Fruit fly (Drosophila melanogaster): ENCODE measurements around the gene Pomp.

Gene Pomp

DNA sequence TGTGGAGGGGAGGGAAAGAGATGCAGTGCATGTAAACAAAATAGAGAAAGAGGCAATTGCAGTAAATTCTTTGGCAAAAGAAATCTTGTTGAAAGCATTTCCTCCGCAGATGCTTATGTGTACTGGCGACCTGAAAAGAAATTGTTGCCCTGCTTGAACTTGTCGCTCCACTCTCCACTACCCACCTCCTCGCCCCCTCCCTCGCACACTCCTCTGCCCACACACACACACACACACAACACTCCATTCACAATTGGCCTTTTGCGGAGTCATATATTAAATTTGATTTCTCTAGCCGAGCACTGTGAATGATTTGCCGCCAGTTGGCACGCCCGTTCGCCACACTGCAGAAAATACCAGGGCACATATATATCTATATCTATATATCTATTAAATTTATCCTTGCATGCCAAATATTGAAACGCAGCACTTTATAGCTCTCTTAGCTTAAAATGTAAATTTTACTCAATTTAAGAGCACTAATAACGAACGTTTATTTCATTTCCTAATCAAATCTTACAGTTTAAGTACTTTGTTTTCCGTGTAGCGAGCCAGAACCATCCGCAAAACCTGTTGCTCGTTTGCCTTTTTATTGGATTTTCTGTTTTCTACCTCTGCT is 28.5 kb upstream of the Pomp start (continued):
- TF ChIP-seq croc (GFP tag; conservative IDR thresholded peaks at IDR 0.05), result peak; percentile 24; the same call in 1 of the 3 replicates
- no peak for TF ChIP-seq ab (GFP tag; optimal IDR thresholded peaks at IDR 0.05)
- peak; percentile 15 for TF ChIP-seq CG31365 (tag; optimal IDR thresholded peaks at IDR 0.05)
- peak; percentile 60 for TF ChIP-seq CG12155 (GFP tag; optimal IDR thresholded peaks at IDR 0.05)
- TF ChIP-seq ham (GFP tag; IDR thresholded peaks at IDR 0.05), result peak; percentile 26; the same call in 1 of the 2 replicates
- no peak for TF ChIP-seq CG2129 (GFP tag; IDR thresholded peaks at IDR 0.05; ENCODE audit: partially characterized antibody)
- TF ChIP-seq Antp (GFP tag; optimal IDR thresholded peaks at IDR 0.05), result peak; percentile 29
- peak; percentile 35 for TF ChIP-seq vfl (GFP tag; optimal IDR thresholded peaks at IDR 0.05)
- peak; percentile 64; the same call in 2 of the 3 replicates for TF ChIP-seq CG34422 (GFP tag; IDR thresholded peaks at IDR 0.05)
- peak; percentile 20 for TF ChIP-seq repo (GFP tag; optimal IDR thresholded peaks at IDR 0.05)
- TF ChIP-seq gce (GFP tag; IDR thresholded peaks at IDR 0.05), result no peak
- no peak for TF ChIP-seq CG2199 (GFP tag; IDR thresholded peaks at IDR 0.05)
- peak; percentile 46 for TF ChIP-seq Hsf (GFP tag; optimal IDR thresholded peaks at IDR 0.05)
- peak; percentile 60 for TF ChIP-seq Bteb2 (GFP tag; optimal IDR thresholded peaks at IDR 0.05)
- TF ChIP-seq trh (GFP tag; optimal IDR thresholded peaks at IDR 0.05), result no peak
- peak; percentile 65 for TF ChIP-seq Dad (GFP tag; optimal IDR thresholded peaks at IDR 0.05)
- no peak for TF ChIP-seq ERR (GFP tag; optimal IDR thresholded peaks at IDR 0.05)
- peak; percentile 78 for TF ChIP-seq bcd (GFP tag; optimal IDR thresholded peaks at IDR 0.05)
- TF ChIP-seq Ets97D (GFP tag; optimal IDR thresholded peaks at IDR 0.05), result peak; percentile 36
- no peak for TF ChIP-seq CG4707 (GFP tag; optimal IDR thresholded peaks at IDR 0.05)
- no peak for TF ChIP-seq CG3995 (GFP tag; optimal IDR thresholded peaks at IDR 0.05)
- TF ChIP-seq ssp (GFP tag; IDR thresholded peaks at IDR 0.05), result peak; percentile 49
- no peak for TF ChIP-seq CG7271 (tag; optimal IDR thresholded peaks at IDR 0.05)
- TF ChIP-seq Awh (GFP tag; IDR thresholded peaks at IDR 0.05), result no peak
- TF ChIP-seq gt (GFP tag; IDR thresholded peaks at IDR 0.05), result no peak
- TF ChIP-seq hkb (optimal IDR thresholded peaks at IDR 0.05), result no peak
- peak; percentile 69 for TF ChIP-seq hkb (GFP tag; IDR thresholded peaks at IDR 0.05)
- TF ChIP-seq CG5245 (GFP tag; optimal IDR thresholded peaks at IDR 0.05), result no peak
- TF ChIP-seq fd64A (GFP tag; optimal IDR thresholded peaks at IDR 0.05), result no peak
- no peak for TF ChIP-seq Dfd (GFP tag; optimal IDR thresholded peaks at IDR 0.05)
- TF ChIP-seq Taf1 (GFP tag; IDR thresholded peaks at IDR 0.05), result peak; percentile 71
- TF ChIP-seq amos (GFP tag; IDR thresholded peaks at IDR 0.05; ENCODE audit: partially characterized antibody), result no peak
- peak; percentile 56 for TF ChIP-seq Mad (GFP tag; optimal IDR thresholded peaks at IDR 0.05)
- peak; percentile 95 for TF ChIP-seq sens (GFP tag)
- peak; percentile 39 for TF ChIP-seq tap (tag; optimal IDR thresholded peaks at IDR 0.05)
- TF ChIP-seq cato (GFP tag; optimal IDR thresholded peaks at IDR 0.05; ENCODE audit: borderline replicate concordance), result no peak
- TF ChIP-seq CG33213 (GFP tag; optimal IDR thresholded peaks at IDR 0.05), result peak; percentile 40
- TF ChIP-seq bigmax (GFP tag; optimal IDR thresholded peaks at IDR 0.05), result no peak
- peak; percentile 46 for TF ChIP-seq crc (GFP tag; optimal IDR thresholded peaks at IDR 0.05)
- TF ChIP-seq CG2202 (tag; optimal IDR thresholded peaks at IDR 0.05), result no peak
- peak; percentile 55; the same call in 1 of the 2 replicates for TF ChIP-seq HLH3B (GFP tag; IDR thresholded peaks at IDR 0.05)
- TF ChIP-seq CG17612 (GFP tag; IDR thresholded peaks at IDR 0.05), result no peak
- peak; percentile 63 for TF ChIP-seq CG10267 (tag; optimal IDR thresholded peaks at IDR 0.05)
- no peak for TF ChIP-seq CkIIα-i1 (GFP tag; IDR thresholded peaks at IDR 0.05)
- peak; percentile 79 for TF ChIP-seq Aef1 (GFP tag; IDR thresholded peaks at IDR 0.05)
- TF ChIP-seq lmd (GFP tag; IDR thresholded peaks at IDR 0.05), result peak; percentile 77
- no peak for TF ChIP-seq dimm (GFP tag; IDR thresholded peaks at IDR 0.05)
- TF ChIP-seq tna (GFP tag; IDR thresholded peaks at IDR 0.05; ENCODE audit: partially characterized antibody), result no peak
- peak; percentile 51 for TF ChIP-seq wdn (GFP tag; IDR thresholded peaks at IDR 0.05)
- TF ChIP-seq CG12391 (tag; optimal IDR thresholded peaks at IDR 0.05), result peak; percentile 57
- TF ChIP-seq Scr (GFP tag; IDR thresholded peaks at IDR 0.05; ENCODE audit: partially characterized antibody), result no peak
- peak; percentile 71 for TF ChIP-seq caup (GFP tag; optimal IDR thresholded peaks at IDR 0.05; ENCODE audit: severe bottlenecking)
